Fruit fly (Drosophila melanogaster): ENCODE results near the gene CG43731.

CG43731 gene

dm6 chr2L:19134366-19134689, 32.5 kb downstream of the CG43731 start:
- no peak for TF ChIP-seq psq (optimal IDR thresholded peaks at IDR 0.05)
- TF ChIP-seq ttk (optimal IDR thresholded peaks at IDR 0.05) = no peak
- no peak for TF ChIP-seq Myc (optimal IDR thresholded peaks at IDR 0.05)
- TF ChIP-seq Sin3A (optimal IDR thresholded peaks at IDR 0.05) = no peak
- no peak for TF ChIP-seq insv (optimal IDR thresholded peaks at IDR 0.05)
- TF ChIP-seq h (optimal IDR thresholded peaks at IDR 0.05) = no peak

dm6 chr2L:19134814-19135523, 33.1 kb downstream of the CG43731 start, which contains the start of gene Polr1D:
Polr1D (minus strand) TSS chr2L:19135233.
- TF ChIP-seq ttk (optimal IDR thresholded peaks at IDR 0.05) (no peak), Myc (optimal IDR thresholded peaks at IDR 0.05) (no peak), h (optimal IDR thresholded peaks at IDR 0.05) (no peak), Sin3A (optimal IDR thresholded peaks at IDR 0.05) (no peak), psq (optimal IDR thresholded peaks at IDR 0.05) (no peak), insv (optimal IDR thresholded peaks at IDR 0.05) (no peak)

dm6 chr2L:19135955-19136677, 34.3 kb downstream of the CG43731 start:
- TF ChIP-seq ttk (optimal IDR thresholded peaks at IDR 0.05) (no peak), h (optimal IDR thresholded peaks at IDR 0.05) (no peak), Sin3A (optimal IDR thresholded peaks at IDR 0.05) (no peak), psq (optimal IDR thresholded peaks at IDR 0.05) (no peak), Myc (optimal IDR thresholded peaks at IDR 0.05) (no peak), insv (optimal IDR thresholded peaks at IDR 0.05) (no peak)

- no peak for TF ChIP-seq Myc (optimal IDR thresholded peaks at IDR 0.05)
- TF ChIP-seq psq (optimal IDR thresholded peaks at IDR 0.05) = no peak
- TF ChIP-seq ttk (optimal IDR thresholded peaks at IDR 0.05) = no peak
- no peak for TF ChIP-seq h (optimal IDR thresholded peaks at IDR 0.05)
- TF ChIP-seq insv (optimal IDR thresholded peaks at IDR 0.05) = no peak
- TF ChIP-seq Sin3A (optimal IDR thresholded peaks at IDR 0.05) = no peak
Measured at dm6 chr2L:19136735-19137134, 34.9 kb downstream of the CG43731 start.

- no peak for TF ChIP-seq psq (optimal IDR thresholded peaks at IDR 0.05)
- TF ChIP-seq ttk (optimal IDR thresholded peaks at IDR 0.05) = no peak
- no peak for TF ChIP-seq Sin3A (optimal IDR thresholded peaks at IDR 0.05)
- TF ChIP-seq h (optimal IDR thresholded peaks at IDR 0.05) = no peak
- no peak for TF ChIP-seq Myc (optimal IDR thresholded peaks at IDR 0.05)
- TF ChIP-seq insv (optimal IDR thresholded peaks at IDR 0.05) = no peak
Measured at dm6 chr2L:19137494-19138360, 35.9 kb downstream of the CG43731 start.

- TF ChIP-seq psq (optimal IDR thresholded peaks at IDR 0.05) = no peak
- no peak for TF ChIP-seq insv (optimal IDR thresholded peaks at IDR 0.05)
- TF ChIP-seq Myc (optimal IDR thresholded peaks at IDR 0.05) = no peak
- no peak for TF ChIP-seq Sin3A (optimal IDR thresholded peaks at IDR 0.05)
- TF ChIP-seq ttk (optimal IDR thresholded peaks at IDR 0.05) = no peak
- no peak for TF ChIP-seq h (optimal IDR thresholded peaks at IDR 0.05)
Measured at dm6 chr2L:19138361-19139041, 36.7 kb downstream of the CG43731 start.

dm6 chr2L:19139751-19140150, 37.9 kb downstream of the CG43731 start:
- no peak for TF ChIP-seq Sin3A (optimal IDR thresholded peaks at IDR 0.05)
- no peak for TF ChIP-seq ttk (optimal IDR thresholded peaks at IDR 0.05)
- no peak for TF ChIP-seq insv (optimal IDR thresholded peaks at IDR 0.05)
- no peak for TF ChIP-seq h (optimal IDR thresholded peaks at IDR 0.05)
- TF ChIP-seq Myc (optimal IDR thresholded peaks at IDR 0.05) = no peak
- TF ChIP-seq psq (optimal IDR thresholded peaks at IDR 0.05) = no peak

- TF ChIP-seq ttk (optimal IDR thresholded peaks at IDR 0.05) (no peak), h (optimal IDR thresholded peaks at IDR 0.05) (no peak), Sin3A (optimal IDR thresholded peaks at IDR 0.05) (no peak), Myc (optimal IDR thresholded peaks at IDR 0.05) (no peak), psq (optimal IDR thresholded peaks at IDR 0.05) (no peak), insv (optimal IDR thresholded peaks at IDR 0.05) (no peak)
Measured at dm6 chr2L:19140257-19140983, 38.6 kb downstream of the CG43731 start.

dm6 chr2L:19140984-19141262, 39.1 kb downstream of the CG43731 start:
- TF ChIP-seq Myc (optimal IDR thresholded peaks at IDR 0.05) (no peak), ttk (optimal IDR thresholded peaks at IDR 0.05) (no peak), Sin3A (optimal IDR thresholded peaks at IDR 0.05) (no peak), insv (optimal IDR thresholded peaks at IDR 0.05) (no peak), h (optimal IDR thresholded peaks at IDR 0.05) (no peak), psq (optimal IDR thresholded peaks at IDR 0.05) (no peak)

dm6 chr2L:19141435-19142126, 39.7 kb downstream of the CG43731 start:
- TF ChIP-seq h (optimal IDR thresholded peaks at IDR 0.05) = no peak
- no peak for TF ChIP-seq psq (optimal IDR thresholded peaks at IDR 0.05)
- TF ChIP-seq Sin3A (optimal IDR thresholded peaks at IDR 0.05) = no peak
- TF ChIP-seq Myc (optimal IDR thresholded peaks at IDR 0.05) = no peak
- no peak for TF ChIP-seq insv (optimal IDR thresholded peaks at IDR 0.05)
- TF ChIP-seq ttk (optimal IDR thresholded peaks at IDR 0.05) = no peak
